Worm (Caenorhabditis elegans): Measurements from ENCODE around the gene F21A3.4.

DNA sequence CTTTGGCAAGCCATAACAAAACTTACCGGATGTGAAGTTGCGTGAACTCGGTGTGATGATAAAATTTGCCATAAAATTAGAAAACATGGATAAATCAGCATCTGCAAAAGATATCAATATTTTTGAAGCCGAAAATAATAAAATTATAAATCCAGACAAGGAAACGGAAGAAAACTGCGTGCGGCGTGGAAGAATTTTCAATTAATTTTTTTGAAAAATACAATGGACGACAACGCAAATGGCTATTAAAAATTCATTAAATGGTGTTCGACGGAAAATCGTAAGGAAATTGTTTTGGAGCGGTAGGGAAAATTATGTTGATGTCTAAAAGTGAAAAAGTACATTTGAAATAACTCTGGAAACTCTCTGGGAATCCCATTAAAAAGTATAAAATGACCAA lies 22.6 kb downstream of the F21A3.4 start, which contains the start of gene acr-18:
- no peak for TF ChIP-seq unc-62 (GFP tag; optimal IDR thresholded peaks at IDR 0.05 in 1 of 2)
- no peak for TF ChIP-seq unc-62 (tag; optimal IDR thresholded peaks at IDR 0.05)
- no peak for TF ChIP-seq daf-16 (GFP tag; optimal IDR thresholded peaks at IDR 0.05)
- TF ChIP-seq daf-16 (tag; optimal IDR thresholded peaks at IDR 0.05) = no peak
- no peak for TF ChIP-seq mep-1 (tag; optimal IDR thresholded peaks at IDR 0.05)
- no peak for TF ChIP-seq nhr-28 (tag; optimal IDR thresholded peaks at IDR 0.05)
- no peak for TF ChIP-seq nhr-76 (tag; optimal IDR thresholded peaks at IDR 0.05)
- no peak for TF ChIP-seq pqm-1 (tag; optimal IDR thresholded peaks at IDR 0.05)
- TF ChIP-seq F49E8.2 (tag; optimal IDR thresholded peaks at IDR 0.05; ENCODE audit: borderline replicate concordance) = no peak
